Worm (Caenorhabditis elegans): ENCODE measurements around the gene C03F11.4.

ce11 chrX:5368220-5368619, 38.0 kb downstream of the C03F11.4 start, which contains the start of gene jkk-1:
- no peak for TF ChIP-seq F10E7.11 (tag; optimal IDR thresholded peaks at IDR 0.05)
- TF ChIP-seq F33H1.4 (GFP tag; IDR thresholded peaks at IDR 0.05) = no peak
- TF ChIP-seq T07F8.4 (tag; optimal IDR thresholded peaks at IDR 0.05) = no peak
- TF ChIP-seq atf-7 (tag; optimal IDR thresholded peaks at IDR 0.05) = no peak
- TF ChIP-seq chd-7 (tag; optimal IDR thresholded peaks at IDR 0.05) = no peak
- TF ChIP-seq madf-3 (GFP tag; IDR thresholded peaks at IDR 0.05) = no peak
- no peak for TF ChIP-seq F57C9.4 (tag; optimal IDR thresholded peaks at IDR 0.05)
- no peak for TF ChIP-seq sptf-2 (GFP tag; optimal IDR thresholded peaks at IDR 0.05)
- TF ChIP-seq unc-62 (GFP tag; optimal IDR thresholded peaks at IDR 0.05) = no peak
- no peak for TF ChIP-seq F23B12.7 (tag; optimal IDR thresholded peaks at IDR 0.05; ENCODE audit: insufficient read depth)
